Fruit fly (Drosophila melanogaster) whole organism, prepupa: ENCODE measurements around the gene CG14223.

Source experiments
- CG15336 ChIP-seq: fragments of 200-800 bp; sonication (Bioruptor generic); IDR thresholded peaks from 2 replicates; pipeline ENCODE4 v1.3.6; 2022; ENCODE audit warnings: missing biosample characterization, missing genetic modification characterization
- vri ChIP-seq: fragments of 200-800 bp; sonication (Bioruptor generic); optimal IDR thresholded peaks from 3 replicates; lab custom pipeline; 2016; ENCODE audit warnings: missing biosample characterization, mild to moderate bottlenecking, missing genetic modification characterization

DNA sequence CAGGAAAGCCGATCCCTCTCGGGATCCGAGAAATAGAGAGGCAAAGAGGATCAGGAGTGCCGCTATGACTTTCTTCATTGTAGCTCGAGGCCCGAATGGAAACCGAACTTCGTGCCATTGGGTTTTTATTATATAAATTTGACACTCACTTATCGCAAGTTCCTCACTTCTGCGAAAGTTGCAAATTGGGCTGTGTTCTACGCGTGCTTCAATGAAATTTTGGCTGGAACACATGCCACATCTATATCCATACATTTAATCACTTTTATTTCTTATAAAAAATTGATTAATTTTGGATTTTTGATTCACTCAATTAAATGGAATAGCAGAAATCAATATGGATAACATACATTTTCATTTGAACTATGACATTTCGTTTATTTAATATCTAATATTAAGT, 25.1 kb upstream of the CG14223 start, which contains the start of gene CG14227:
- TF ChIP-seq vri (GFP tag; lab: Kevin White, UChicago) (no peak), CG15336 (GFP tag; lab: Robert Waterston, UW) (no peak)
